Worm (Caenorhabditis elegans) whole organism, L4 larva: Measurements from ENCODE around the gene F49H12.4.

ENCODE experiments used
- F10B5.3 ChIP-seq: sonication (generic microtip); optimal IDR thresholded peaks from 2 replicates; lab custom pipeline; 2016; ENCODE audit warnings: mild to moderate bottlenecking, missing genetic modification characterization, missing compliant biosample characterization
- F44E2.7 ChIP-seq: fragments of 200-800 bp; sonication (Bioruptor generic); IDR thresholded peaks from 2 replicates; pipeline ENCODE4 v2.1.2; 2022; ENCODE audit warnings: missing genetic modification characterization, missing compliant biosample characterization
- F49E8.2 ChIP-seq: sonication (generic microtip); optimal IDR thresholded peaks from 2 replicates; lab custom pipeline; 2016; ENCODE audit warnings: missing compliant biosample characterization, mild to moderate bottlenecking, missing genetic modification characterization, borderline replicate concordance
- T20F7.1 ChIP-seq: fragments of 200-800 bp; sonication (Bioruptor generic); optimal IDR thresholded peaks from 2 replicates; lab custom pipeline; 2018; ENCODE audit warnings: mild to moderate bottlenecking, missing genetic modification characterization, missing compliant biosample characterization
- Y105C5A.15 ChIP-seq: fragments of 200-800 bp; sonication (Bioruptor generic); IDR thresholded peaks from 2 replicates; pipeline ENCODE4 v1.3.6; 2022; ENCODE audit warnings: missing genetic modification characterization, missing compliant biosample characterization
- ZK337.2 ChIP-seq: fragments of 200-800 bp; sonication (Bioruptor generic); IDR thresholded peaks from 2 replicates; pipeline ENCODE4 v1.3.6; 2022; ENCODE audit warnings: missing genetic modification reagents, missing genetic modification characterization, missing compliant biosample characterization
- aha-1 ChIP-seq: fragments of 150-350 bp; peaks from one replicate; lab custom pipeline; 2014; ENCODE audit warnings: missing biosample characterization, missing genetic modification characterization
- attf-4 ChIP-seq: sonication (generic microtip); optimal IDR thresholded peaks from 3 replicates; lab custom pipeline; 2017; ENCODE audit warnings: missing biosample characterization, missing genetic modification characterization
- ceh-20 ChIP-seq: fragments of 200-800 bp; sonication (Bioruptor generic); IDR thresholded peaks from 2 replicates; pipeline ENCODE4 v1.3.6; 2022; ENCODE audit warnings: missing genetic modification reagents, missing genetic modification characterization, missing compliant biosample characterization
- ceh-28 ChIP-seq: fragments of 150-350 bp; optimal IDR thresholded peaks from 2 replicates; lab custom pipeline; 2014; ENCODE audit warnings: missing biosample characterization, missing genetic modification reagents, missing genetic modification characterization
- ceh-44 ChIP-seq: fragments of 200-800 bp; sonication (Bioruptor generic); IDR thresholded peaks from 2 replicates; pipeline ENCODE4 v1.3.6; 2022; ENCODE audit warnings: missing genetic modification reagents, missing genetic modification characterization, missing compliant biosample characterization
- ceh-82 ChIP-seq: sonication (generic microtip); optimal IDR thresholded peaks from 2 replicates; lab custom pipeline; 2017; ENCODE audit warnings: missing biosample characterization, missing genetic modification characterization
- daf-16 ChIP-seq, 3 experiments: sonication (generic microtip); optimal IDR thresholded peaks; 2 replicates each; lab custom pipeline; 2016 to 2017; ENCODE audit warnings: missing genetic modification characterization in 3 of 3, missing genetic modification reagents in 3 of 3, mild to moderate bottlenecking in 2 of 3, missing compliant biosample characterization in 2 of 3, missing biosample characterization in 1 of 3, moderate library complexity in 1 of 3
- daf-8 ChIP-seq: fragments of 200-800 bp; sonication (Bioruptor generic); IDR thresholded peaks from 2 replicates; pipeline ENCODE4 v1.3.6; 2022; ENCODE audit warnings: missing genetic modification characterization, missing compliant biosample characterization
- dmd-6 ChIP-seq: fragments of 200-800 bp; sonication (Bioruptor generic); IDR thresholded peaks from 2 replicates; pipeline ENCODE4 v1.3.6; 2022; ENCODE audit warnings: missing genetic modification reagents, missing genetic modification characterization, missing compliant biosample characterization
- dve-1 ChIP-seq: sonication (generic microtip); optimal IDR thresholded peaks from 2 replicates; lab custom pipeline; 2017; ENCODE audit warnings: antibody characterized with exemption, mild to moderate bottlenecking, missing genetic modification characterization, missing compliant biosample characterization; ENCODE audit not compliant: insufficient read depth
- egl-27 ChIP-seq: sonication (generic microtip); optimal IDR thresholded peaks from 3 replicates; lab custom pipeline; 2017; ENCODE audit warnings: missing biosample characterization, missing genetic modification reagents, missing genetic modification characterization
- fkh-10 ChIP-seq: fragments of 150-350 bp; optimal IDR thresholded peaks from 2 replicates; lab custom pipeline; 2014; ENCODE audit warnings: missing biosample characterization, missing genetic modification reagents, missing genetic modification characterization
- hif-1 ChIP-seq, 2 experiments: sonication (generic microtip); optimal IDR thresholded peaks; 2 replicates each; lab custom pipeline; 2016 to 2017; ENCODE audit warnings: missing compliant biosample characterization in 2 of 2, missing genetic modification characterization in 2 of 2, missing genetic modification reagents in 2 of 2, missing genotype in 2 of 2, mild to moderate bottlenecking in 1 of 2
- hlh-11 ChIP-seq: fragments of 200-800 bp; sonication (Bioruptor generic); optimal IDR thresholded peaks from 2 replicates; lab custom pipeline; 2018; ENCODE audit warnings: mild to moderate bottlenecking, missing genetic modification characterization, missing compliant biosample characterization
- hlh-30 ChIP-seq: sonication (generic microtip); optimal IDR thresholded peaks from 2 replicates; lab custom pipeline; 2017; ENCODE audit warnings: antibody characterized with exemption, mild to moderate bottlenecking, missing genetic modification characterization, missing compliant biosample characterization; ENCODE audit not compliant: insufficient read depth
- hmg-1.1 ChIP-seq: fragments of 200-800 bp; sonication (Bioruptor generic); IDR thresholded peaks from 2 replicates; pipeline ENCODE4 v1.3.6; 2022; ENCODE audit warnings: missing genetic modification reagents, missing genetic modification characterization, missing compliant biosample characterization
- lim-7 ChIP-seq: fragments of 200-800 bp; sonication (Bioruptor generic); IDR thresholded peaks from 2 replicates; pipeline ENCODE4 v1.3.6; 2022; ENCODE audit warnings: missing genetic modification characterization, missing compliant biosample characterization
- lin-13 ChIP-seq: fragments of 150-350 bp; optimal IDR thresholded peaks from 2 replicates; lab custom pipeline; 2014; ENCODE audit warnings: missing biosample characterization, missing genetic modification reagents, missing genetic modification characterization
- mdl-1 ChIP-seq, 2 experiments: fragments of 150-350 bp in 1 of 2; sonication (generic microtip) in 1 of 2; optimal IDR thresholded peaks; 2 replicates each; lab custom pipeline; 2014 to 2017; ENCODE audit warnings: missing biosample characterization in 2 of 2, missing genetic modification characterization in 2 of 2
- mxl-3 ChIP-seq: fragments of 200-800 bp; sonication (Bioruptor generic); optimal IDR thresholded peaks from 2 replicates; lab custom pipeline; 2018; ENCODE audit warnings: mild to moderate bottlenecking, missing genetic modification characterization, missing compliant biosample characterization
- nhr-111 ChIP-seq: fragments of 200-800 bp; sonication (Bioruptor generic); optimal IDR thresholded peaks from 2 replicates; lab custom pipeline; 2018; ENCODE audit warnings: mild to moderate bottlenecking, missing genetic modification characterization, missing compliant biosample characterization
- nhr-25 ChIP-seq: sonication (generic microtip); optimal IDR thresholded peaks from 2 replicates; lab custom pipeline; 2017; ENCODE audit warnings: missing genetic modification characterization, mild to moderate bottlenecking, missing compliant biosample characterization, antibody characterized with exemption, moderate library complexity, borderline replicate concordance; ENCODE audit not compliant: insufficient read depth
- nhr-41 ChIP-seq: fragments of 200-800 bp; sonication (Bioruptor generic); IDR thresholded peaks from 2 replicates; pipeline ENCODE4 v1.3.6; 2022; ENCODE audit warnings: missing genetic modification reagents, missing genetic modification characterization, missing compliant biosample characterization
- nhr-42 ChIP-seq: fragments of 200-800 bp; sonication (Bioruptor generic); IDR thresholded peaks from 2 replicates; pipeline ENCODE4 v1.3.6; 2022; ENCODE audit warnings: missing genetic modification characterization, missing compliant biosample characterization
- nhr-76 ChIP-seq: fragments of 150-350 bp; optimal IDR thresholded peaks from 2 replicates; lab custom pipeline; 2014; ENCODE audit warnings: missing biosample characterization, missing genetic modification characterization
- pha-4 ChIP-seq, 2 experiments: fragments of 150-350 bp in 1 of 2; fragments of 200-800 bp in 1 of 2; sonication (Bioruptor generic) in 1 of 2; IDR thresholded peaks in 1 of 2; optimal IDR thresholded peaks in 1 of 2; 2 replicates each; pipeline versions ENCODE4 v1.3.6 to Lab custom; 2014 to 2022; ENCODE audit warnings: missing genetic modification characterization in 2 of 2, missing genetic modification reagents in 2 of 2, missing biosample characterization in 1 of 2, missing compliant biosample characterization in 1 of 2
- php-3 ChIP-seq: fragments of 200-800 bp; sonication (Bioruptor generic); IDR thresholded peaks from 2 replicates; pipeline ENCODE4 v1.3.6; 2022; ENCODE audit warnings: missing genetic modification reagents, missing genetic modification characterization, missing compliant biosample characterization
- pqm-1 ChIP-seq: sonication (generic microtip); optimal IDR thresholded peaks from 2 replicates; lab custom pipeline; 2017; ENCODE audit warnings: missing biosample characterization, missing genetic modification characterization
- rbr-2 ChIP-seq: sonication (generic microtip); optimal IDR thresholded peaks from 2 replicates; lab custom pipeline; 2016; ENCODE audit warnings: missing genotype, missing genetic modification characterization, missing compliant biosample characterization
- sdz-12 ChIP-seq: fragments of 200-800 bp; sonication (Bioruptor generic); optimal IDR thresholded peaks from 2 replicates; lab custom pipeline; 2018; ENCODE audit warnings: mild to moderate bottlenecking, missing genetic modification characterization, missing compliant biosample characterization
- set-16 ChIP-seq: fragments of 200-800 bp; sonication (Bioruptor generic); IDR thresholded peaks from 2 replicates; pipeline ENCODE4 v1.3.6; 2022; ENCODE audit warnings: missing genetic modification reagents, missing genetic modification characterization, missing compliant biosample characterization
- snpc-1.2 ChIP-seq: fragments of 200-800 bp; sonication (Bioruptor generic); IDR thresholded peaks from 2 replicates; pipeline ENCODE4 v1.3.6; 2022; ENCODE audit warnings: missing genetic modification reagents, missing genetic modification characterization, missing compliant biosample characterization
- snpc-4 ChIP-seq: fragments of 150-350 bp; optimal IDR thresholded peaks from 2 replicates; lab custom pipeline; 2014; ENCODE audit warnings: missing biosample characterization, missing genetic modification characterization
- tra-1 ChIP-seq: fragments of 200-800 bp; sonication (Bioruptor generic); IDR thresholded peaks from 2 replicates; pipeline ENCODE4 v1.3.6; 2022; ENCODE audit warnings: missing genetic modification reagents, missing genetic modification characterization, missing compliant biosample characterization
- unc-62 ChIP-seq, 3 experiments: fragments of 150-350 bp in 1 of 3; sonication (generic microtip); optimal IDR thresholded peaks in 2 of 3; peaks in 1 of 3; 1 replicate in 1 of 3; 2 replicates in 2 of 3; lab custom pipeline; 2014 to 2017; ENCODE audit warnings: missing biosample characterization in 3 of 3, missing genetic modification characterization in 3 of 3, missing genetic modification reagents in 3 of 3, missing genotype in 1 of 3
- zfp-2 ChIP-seq: sonication (generic microtip); optimal IDR thresholded peaks from 2 replicates; lab custom pipeline; 2016; ENCODE audit warnings: mild to moderate bottlenecking, missing genetic modification characterization, missing compliant biosample characterization
- zip-11 ChIP-seq: fragments of 200-800 bp; sonication (Bioruptor generic); IDR thresholded peaks from 2 replicates; pipeline ENCODE4 v1.3.6; 2022; ENCODE audit warnings: missing genetic modification characterization, missing compliant biosample characterization
- ztf-7 ChIP-seq: fragments of 150-350 bp; optimal IDR thresholded peaks from 2 replicates; lab custom pipeline; 2014; ENCODE audit warnings: missing biosample characterization, missing genetic modification characterization

F49H12.4 gene

DNA sequence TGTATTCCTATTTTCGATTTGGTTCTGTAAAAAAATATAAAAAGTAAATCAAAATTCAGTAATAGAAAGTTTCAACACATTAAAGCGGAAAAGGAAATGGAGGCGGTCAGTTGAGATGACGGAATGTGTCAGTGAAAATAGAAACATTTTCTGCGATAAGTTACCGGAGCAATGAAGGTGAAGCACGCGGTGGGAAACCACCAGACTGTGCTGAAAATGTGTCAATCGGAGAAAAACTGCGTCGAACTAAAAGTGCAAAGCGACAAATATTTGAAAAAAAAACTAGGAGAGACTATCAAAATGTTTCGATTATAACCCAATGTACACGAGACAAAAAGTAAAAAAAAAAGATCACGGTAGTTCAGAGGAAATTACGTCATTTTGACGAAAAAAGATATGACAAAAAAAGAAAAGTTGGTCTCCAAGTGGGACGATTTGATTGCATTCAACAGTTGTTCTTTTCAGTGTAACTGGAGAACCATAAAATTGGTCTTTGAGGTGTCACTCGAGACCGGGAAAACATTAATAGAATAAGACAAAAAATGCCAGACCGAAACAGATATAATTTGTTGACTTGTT is 9.1 kb upstream of the F49H12.4 start, which contains the start of gene acl-4 (continued):
- TF ChIP-seq set-16 (no peak), pqm-1 (tag; lab: Kevin White, UChicago) (no peak), snpc-1.2 (GFP tag; lab: Robert Waterston, UW) (no peak), ztf-7 (no peak), daf-8 (GFP tag; lab: Robert Waterston, UW) (no peak), hmg-1.1 (no peak), F49E8.2 (tag; lab: Kevin White, UChicago) (no peak), zfp-2 (tag; lab: Kevin White, UChicago) (no peak), nhr-25 (tag; lab: Kevin White, UChicago) (no peak), lim-7 (GFP tag; lab: Robert Waterston, UW) (no peak), ceh-44 (GFP tag; lab: Robert Waterston, UW) (no peak), nhr-42 (GFP tag; lab: Robert Waterston, UW) (no peak), unc-62 (GFP tag; optimal IDR thresholded peaks at IDR 0.05 in 1 of 2; lab: Kevin White, UChicago) (no peak), unc-62 (tag; optimal IDR thresholded peaks at IDR 0.05; lab: Kevin White, UChicago) (no peak), hlh-30 (tag; lab: Kevin White, UChicago) (peak; percentile 16), mxl-3 (no peak), zip-11 (GFP tag; lab: Robert Waterston, UW) (no peak), aha-1 (tag; lab: Kevin White, UChicago) (peak; percentile 64), hlh-11 (peak; percentile 3), ZK337.2 (GFP tag; lab: Robert Waterston, UW) (no peak), F44E2.7 (GFP tag; lab: Robert Waterston, UW) (no peak), ceh-82 (no peak), attf-4 (tag; lab: Kevin White, UChicago) (no peak)

DNA sequence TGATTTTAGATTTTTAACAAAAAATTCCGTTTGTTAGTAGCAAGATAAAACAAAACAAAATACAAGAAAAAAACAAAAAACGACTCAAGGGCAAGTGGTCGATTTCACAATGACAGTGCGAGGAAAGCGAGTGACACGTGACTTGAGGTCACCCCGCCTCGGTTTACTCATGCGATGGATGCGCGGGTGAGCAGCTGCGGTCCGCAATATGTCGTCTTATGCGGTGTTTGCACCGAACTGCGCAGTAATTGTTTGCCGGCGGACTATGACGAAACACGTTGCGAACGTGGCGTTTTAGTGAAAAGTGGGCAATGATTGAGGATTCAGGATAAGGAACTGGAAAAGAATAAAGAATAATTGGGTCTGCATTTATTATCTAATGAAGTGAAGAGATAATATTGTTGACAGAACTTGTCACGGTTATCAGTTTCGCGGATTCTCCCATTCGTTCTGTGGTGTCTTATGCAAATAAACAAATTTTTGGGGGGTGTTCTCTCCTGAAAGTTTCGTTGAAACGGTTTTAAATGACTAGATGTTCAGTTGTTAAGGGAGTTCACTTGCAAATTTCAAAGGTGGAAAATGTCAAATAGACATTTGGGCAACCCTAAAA is 8.1 kb upstream of the F49H12.4 start:
- TF ChIP-seq snpc-4 (tag; lab: Kevin White, UChicago) (no peak), F10B5.3 (no peak), daf-8 (GFP tag; lab: Robert Waterston, UW) (no peak), rbr-2 (tag; lab: Kevin White, UChicago) (peak; percentile 61), nhr-76 (no peak), T20F7.1 (GFP tag; lab: Kevin White, UChicago) (peak; percentile 40), egl-27 (no peak), ceh-28 (tag; lab: Kevin White, UChicago) (no peak), mdl-1 (tag; optimal IDR thresholded peaks at IDR 0.05; lab: Kevin White, UChicago) (peak; percentile 65 to 79), nhr-111 (no peak), daf-16 (GFP tag; optimal IDR thresholded peaks at IDR 0.05; lab: Kevin White, UChicago) (peak in 1 of 2 experiments; percentile 32), daf-16 (tag; optimal IDR thresholded peaks at IDR 0.05; lab: Kevin White, UChicago) (peak; percentile 95), unc-62 (GFP tag; optimal IDR thresholded peaks at IDR 0.05 in 1 of 2; lab: Kevin White, UChicago) (no peak), unc-62 (tag; optimal IDR thresholded peaks at IDR 0.05; lab: Kevin White, UChicago) (no peak), hmg-1.1 (peak; percentile 76), F44E2.7 (GFP tag; lab: Robert Waterston, UW) (no peak), ceh-20 (GFP tag; lab: Robert Waterston, UW) (peak; percentile 64), pqm-1 (tag; lab: Kevin White, UChicago) (peak; percentile 0), lim-7 (GFP tag; lab: Robert Waterston, UW) (no peak), mxl-3 (peak; percentile 77), fkh-10 (peak; percentile 17), sdz-12 (GFP tag; lab: Kevin White, UChicago) (no peak), tra-1 (GFP tag; lab: Robert Waterston, UW) (0 out of 2 replicates have a peak, but pooled peaks have one; percentile 57), lin-13 (GFP tag; lab: Kevin White, UChicago) (peak; percentile 34), hif-1 (tag; optimal IDR thresholded peaks at IDR 0.05; lab: Kevin White, UChicago) (peak in 1 of 2 experiments; percentile 36), aha-1 (tag; lab: Kevin White, UChicago) (peak; percentile 98), php-3 (GFP tag; lab: Robert Waterston, UW) (peak; percentile 55; the same call in 1 of the 2 replicates), dve-1 (tag; lab: Kevin White, UChicago) (peak; percentile 25), dmd-6 (peak; percentile 81), Y105C5A.15 (GFP tag; lab: Robert Waterston, UW) (no peak), hlh-30 (tag; lab: Kevin White, UChicago) (peak; percentile 98), nhr-41 (no peak), pha-4 (GFP tag; IDR thresholded peaks at IDR 0.05; lab: Robert Waterston, UW) (no peak), pha-4 (tag; optimal IDR thresholded peaks at IDR 0.05; lab: Kevin White, UChicago) (peak; percentile 25)
